Fruit fly (Drosophila melanogaster) Kc167 (cell line): ENCODE measurements around the gene CG4230.

Source experiments
- Myc ChIP-seq: fragments of >200 bp; optimal IDR thresholded peaks from 2 replicates; lab custom pipeline; 2017; ENCODE audit warnings: missing external identifiers
- psq ChIP-seq: fragments of >200 bp; optimal IDR thresholded peaks from 2 replicates; lab custom pipeline; 2017; ENCODE audit warnings: missing external identifiers

dm6 chr2L:5090352-5090751, 5.7 kb upstream of the CG4230 start:
- TF ChIP-seq psq (lab: Kevin White, UChicago) (no peak), Myc (no peak)
